Fruit fly (Drosophila melanogaster): ENCODE results near the gene CG6204.

Gene CG6204

DNA sequence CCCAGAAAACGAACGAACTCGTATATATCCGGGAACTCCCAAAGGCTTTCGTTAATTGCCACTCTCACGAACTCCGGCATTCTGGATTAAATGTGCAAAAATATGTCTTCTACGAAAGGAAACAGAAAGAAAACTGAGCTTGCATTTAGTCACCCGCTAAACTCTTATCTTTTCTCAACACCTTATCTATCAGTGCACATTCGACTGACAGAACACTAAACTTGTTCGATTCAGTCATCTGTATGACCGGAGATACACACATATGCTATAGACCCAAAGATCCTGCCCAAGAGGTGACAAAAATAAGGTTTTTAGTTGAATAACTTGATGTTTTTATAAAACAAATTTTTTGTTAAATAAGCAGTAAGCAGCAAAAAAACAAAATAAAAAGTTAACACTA lies 43.5 kb upstream of the CG6204 start, which contains the start of gene p38c:
Gene p38c (minus strand): TSS at position 101 of the 400 bp plus-strand sequence.
- TF ChIP-seq ranshi (GFP tag; IDR thresholded peaks at IDR 0.05) (no peak), fd3F (GFP tag; optimal IDR thresholded peaks at IDR 0.05) (no peak), CG5180 (GFP tag; optimal IDR thresholded peaks at IDR 0.05) (peak; percentile 71), chm (GFP tag; IDR thresholded peaks at IDR 0.05) (no peak), CG30431 (GFP tag; optimal IDR thresholded peaks at IDR 0.05) (no peak), CG31224 (GFP tag; IDR thresholded peaks at IDR 0.05) (no peak), sens (GFP tag) (no peak)

DNA sequence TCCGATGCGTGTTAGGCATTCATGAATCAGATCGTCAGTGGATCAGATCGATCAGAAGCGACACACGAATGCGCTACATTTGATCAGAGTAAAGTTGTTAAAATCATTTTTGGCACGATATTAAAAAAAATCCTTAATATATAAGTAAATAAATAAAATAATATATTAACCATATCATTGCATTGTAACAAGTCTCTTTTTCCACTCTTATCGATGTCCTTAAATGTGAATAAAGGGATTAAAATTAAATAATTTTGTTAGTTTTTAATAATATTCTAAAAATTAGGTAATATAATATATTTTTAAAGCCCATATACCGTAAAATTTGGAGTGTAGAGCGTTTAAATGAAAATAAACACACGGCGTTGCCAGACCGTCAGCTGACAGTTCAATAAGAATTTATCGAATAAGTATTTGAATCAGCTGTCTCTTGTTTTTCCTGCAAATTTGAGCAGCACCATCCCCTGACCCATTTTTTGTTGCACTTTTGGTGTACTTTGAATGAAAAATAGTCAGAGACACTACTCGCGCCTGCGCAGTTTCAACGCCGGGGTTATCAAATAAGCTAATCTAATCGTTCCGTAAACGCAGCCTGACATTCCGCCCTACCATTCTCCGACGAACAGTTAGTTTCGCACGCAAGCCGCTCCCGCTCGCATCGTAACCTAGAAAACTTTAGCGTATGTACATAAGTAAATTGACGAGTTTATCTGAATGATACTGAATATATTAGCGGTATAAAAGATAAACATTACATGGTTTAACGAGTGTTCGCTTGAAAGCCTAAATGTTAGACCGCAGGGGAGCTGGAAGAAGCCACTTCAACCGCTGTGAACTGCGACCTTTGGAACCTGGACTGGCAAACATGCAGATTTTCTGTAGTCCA lies 41.5 kb upstream of the CG6204 start, which contains the start of the genes p38a and CG6178:
Gene p38a (minus strand): TSS at position 398 of the 886 bp plus-strand sequence.
Gene CG6178 (plus strand): TSS at position 424 of the 886 bp plus-strand sequence.
- peak; percentile 82 for TF ChIP-seq CG4617 (GFP tag; optimal IDR thresholded peaks at IDR 0.05; ENCODE audit: borderline replicate concordance)
- TF ChIP-seq repo (GFP tag; optimal IDR thresholded peaks at IDR 0.05), result no peak
- TF ChIP-seq dysf (GFP tag; IDR thresholded peaks at IDR 0.05), result peak; percentile 98
- TF ChIP-seq jing (GFP tag; optimal IDR thresholded peaks at IDR 0.05), result peak; percentile 82
- TF ChIP-seq CG3726 (GFP tag; IDR thresholded peaks at IDR 0.05), result peak; percentile 95
- peak; percentile 96 for TF ChIP-seq Xbp1 (GFP tag; optimal IDR thresholded peaks at IDR 0.05)
- TF ChIP-seq CG17829 (tag; optimal IDR thresholded peaks at IDR 0.05), result peak; percentile 98
- TF ChIP-seq ttk (GFP tag; IDR thresholded peaks at IDR 0.05), result peak; percentile 95
- TF ChIP-seq Deaf1 (tag; optimal IDR thresholded peaks at IDR 0.05), result peak; percentile 89
- no peak for TF ChIP-seq CG8089 (GFP tag; optimal IDR thresholded peaks at IDR 0.05)
- peak; percentile 98 for TF ChIP-seq CG13296 (GFP tag; optimal IDR thresholded peaks at IDR 0.05)
- peak; percentile 99 for TF ChIP-seq CG13424 (tag; optimal IDR thresholded peaks at IDR 0.05)
- TF ChIP-seq CG14014 (GFP tag; IDR thresholded peaks at IDR 0.05), result peak; percentile 97
- TF ChIP-seq CG43689 (GFP tag; IDR thresholded peaks at IDR 0.05), result peak; percentile 92
- TF ChIP-seq Lim3 (GFP tag; IDR thresholded peaks at IDR 0.05), result peak; percentile 94
- peak; percentile 85 for TF ChIP-seq schlank (tag; optimal IDR thresholded peaks at IDR 0.05)
- peak; percentile 92 for TF ChIP-seq kay (GFP tag; optimal IDR thresholded peaks at IDR 0.05)
- TF ChIP-seq en (GFP tag; optimal IDR thresholded peaks at IDR 0.05), result no peak
- TF ChIP-seq CG11247 (GFP tag; IDR thresholded peaks at IDR 0.05), result peak; percentile 95
- TF ChIP-seq CG11723 (GFP tag; optimal IDR thresholded peaks at IDR 0.05), result peak; percentile 91
- no peak for TF ChIP-seq kni (GFP tag; optimal IDR thresholded peaks at IDR 0.05)
- TF ChIP-seq Ada2b (GFP tag; IDR thresholded peaks at IDR 0.05), result peak; percentile 95
- TF ChIP-seq CoRest (tag; optimal IDR thresholded peaks at IDR 0.05), result peak; percentile 99
- TF ChIP-seq CG3847 (GFP tag; IDR thresholded peaks at IDR 0.05), result peak; percentile 97
- TF ChIP-seq hth (optimal IDR thresholded peaks at IDR 0.05), result no peak
- TF ChIP-seq hb (GFP tag; IDR thresholded peaks at IDR 0.05; ENCODE audit: partially characterized antibody), result no peak
- TF ChIP-seq ranshi (GFP tag; IDR thresholded peaks at IDR 0.05), result peak; percentile 97
- TF ChIP-seq cg (GFP tag; optimal IDR thresholded peaks at IDR 0.05), result no peak
- no peak for TF ChIP-seq Dll (GFP tag; IDR thresholded peaks at IDR 0.05; ENCODE audit: partially characterized antibody)
- TF ChIP-seq CG4282 (GFP tag; optimal IDR thresholded peaks at IDR 0.05), result no peak
- peak; percentile 76 for TF ChIP-seq stwl (tag; optimal IDR thresholded peaks at IDR 0.05)
- TF ChIP-seq CG8290 (GFP tag; optimal IDR thresholded peaks at IDR 0.05), result peak; percentile 50
- TF ChIP-seq CG8290 (tag; optimal IDR thresholded peaks at IDR 0.05), result no peak
- TF ChIP-seq CG32767 (GFP tag; IDR thresholded peaks at IDR 0.05), result peak; percentile 98
- TF ChIP-seq dati (GFP tag; IDR thresholded peaks at IDR 0.05), result peak; percentile 84
- peak; percentile 95 for TF ChIP-seq CG17328 (GFP tag; IDR thresholded peaks at IDR 0.05)
- peak; percentile 94 for TF ChIP-seq cas (GFP tag; IDR thresholded peaks at IDR 0.05)
- TF ChIP-seq fd3F (GFP tag; optimal IDR thresholded peaks at IDR 0.05), result peak; percentile 98
- TF ChIP-seq Sox100B (GFP tag; optimal IDR thresholded peaks at IDR 0.05), result peak; percentile 99
- peak; percentile 49 for TF ChIP-seq emc (GFP tag; optimal IDR thresholded peaks at IDR 0.05)
- TF ChIP-seq CG9437 (GFP tag; optimal IDR thresholded peaks at IDR 0.05), result peak; percentile 96
- peak; percentile 83 for TF ChIP-seq sens-2 (GFP tag; IDR thresholded peaks at IDR 0.05)
- TF ChIP-seq CG15073 (GFP tag; optimal IDR thresholded peaks at IDR 0.05), result peak; percentile 61
